Worm (Caenorhabditis elegans): Measurements from ENCODE around the gene C18H7.6.

DNA sequence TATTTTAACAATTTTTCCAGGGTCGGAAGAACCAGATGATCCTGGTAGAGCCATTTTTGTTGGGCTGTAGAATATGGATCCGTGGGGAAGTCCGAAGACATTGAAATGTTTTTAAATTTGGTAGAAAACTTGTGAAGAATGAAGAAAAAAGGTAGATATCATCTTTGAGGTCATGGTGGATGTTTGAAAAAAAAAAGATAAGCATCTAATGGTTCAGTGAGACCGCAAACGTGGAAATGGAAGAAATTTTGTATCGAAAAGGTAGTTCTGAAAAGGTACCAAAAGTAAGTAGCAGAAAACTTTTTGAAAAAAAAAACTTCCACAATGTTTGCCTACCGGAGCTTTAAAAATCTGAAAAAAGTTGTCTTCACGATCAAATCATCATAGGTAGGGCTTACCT lies 11.3 kb upstream of the C18H7.6 start, which contains the start of gene prmt-4:
- TF ChIP-seq nhr-11 (tag; optimal IDR thresholded peaks at IDR 0.05) (no peak), lir-3 (tag; optimal IDR thresholded peaks at IDR 0.05; ENCODE audit: poor library complexity) (no peak)

Measured in whole organism, L1 larva.